Worm (Caenorhabditis elegans) whole organism, L4/young adult: Measurements from ENCODE around the gene asns-1.
A peak's percentile ranks its signal among the peaks of the same experiment; 100 is the strongest.
"Not testable (repeated sequence)": the region's sequence is repeated elsewhere in the genome, so short reads cannot be mapped to it uniquely, and the experiment has no call there.

Experiments used
- W03F9.2 ChIP-seq: fragments of 150-350 bp; optimal IDR thresholded peaks from 2 replicates; lab custom pipeline; 2014; ENCODE audit warnings: missing biosample characterization, missing genetic modification characterization
- dao-5 ChIP-seq: sonication (generic microtip); optimal IDR thresholded peaks from 2 replicates; lab custom pipeline; 2016; ENCODE audit warnings: missing genotype, missing genetic modification characterization, moderate library complexity, missing compliant biosample characterization
- him-1 ChIP-seq: sonication (generic microtip); optimal IDR thresholded peaks from 2 replicates; lab custom pipeline; 2016; ENCODE audit warnings: missing genotype, missing genetic modification reagents, missing genetic modification characterization, missing compliant biosample characterization

Gene asns-1

ce11 chrV:8533916-8534315, 12.1 kb upstream of the asns-1 start:
- TF ChIP-seq dao-5 (no peak), W03F9.2 (no peak), him-1 (no peak)

- TF ChIP-seq dao-5, W03F9.2, him-1: not testable (repeated sequence)
Observed at ce11 chrV:8534534-8535283, 11.3 kb upstream of the asns-1 start, which contains the start of the genes his-6 and his-5. his-6 (minus strand) TSS chrV:8534977. his-5 (plus strand) TSS chrV:8535214.

DNA sequence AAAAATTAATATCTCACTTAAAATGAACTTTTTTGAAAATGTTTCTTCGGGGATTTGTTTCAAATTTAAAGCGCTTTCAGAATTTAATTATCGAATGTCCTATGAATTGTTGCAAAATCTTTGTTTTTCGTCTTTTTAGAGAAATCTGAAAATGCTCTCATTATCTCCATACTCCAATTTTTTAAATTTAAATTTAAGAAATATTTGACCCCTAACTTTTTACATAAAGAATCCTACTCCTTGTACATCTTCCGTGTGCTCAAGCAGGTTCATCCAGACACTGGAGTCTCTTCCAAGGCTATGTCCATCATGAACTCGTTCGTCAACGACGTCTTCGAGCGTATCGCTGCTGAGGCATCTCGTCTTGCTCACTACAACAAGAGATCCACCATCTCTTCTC, 9.8 kb upstream of the asns-1 start, which contains the start of gene his-39:
Gene his-39, plus strand, starts transcription at position 301 of the 400 bp plus-strand sequence.
- TF ChIP-seq W03F9.2: no peak
- TF ChIP-seq dao-5: no peak
- TF ChIP-seq him-1: no peak

DNA sequence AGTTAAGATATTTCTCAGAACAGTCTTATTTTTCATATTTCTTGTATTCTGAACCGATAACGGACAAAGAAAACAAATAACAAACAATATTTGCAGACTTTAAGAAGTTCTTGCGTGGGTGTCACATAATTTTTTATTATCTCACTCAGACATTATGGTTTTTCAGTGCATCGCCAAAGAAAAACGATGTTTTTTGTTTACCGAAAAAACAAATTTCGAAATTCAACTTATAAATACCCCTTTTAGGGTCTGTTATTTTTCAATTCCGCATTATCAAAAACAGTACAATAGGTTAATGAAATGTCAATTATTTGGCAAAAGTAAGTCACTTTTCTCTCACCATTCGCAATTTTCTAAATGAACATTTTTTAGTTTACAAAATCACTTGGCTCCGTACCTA, 8.9 kb upstream of the asns-1 start, which contains the start of gene otpl-4:
Gene otpl-4, plus strand, starts transcription at position 301 of the 400 bp plus-strand sequence.
- TF ChIP-seq W03F9.2: no peak
- TF ChIP-seq him-1: no peak
- TF ChIP-seq dao-5: no peak

ce11 chrV:8548989-8549388, 3.0 kb downstream of the asns-1 start, which contains the start of gene stdh-4:
stdh-4 (plus strand) TSS chrV:8549289.
- TF ChIP-seq W03F9.2: no peak
- no peak for TF ChIP-seq dao-5
- TF ChIP-seq him-1: no peak

DNA sequence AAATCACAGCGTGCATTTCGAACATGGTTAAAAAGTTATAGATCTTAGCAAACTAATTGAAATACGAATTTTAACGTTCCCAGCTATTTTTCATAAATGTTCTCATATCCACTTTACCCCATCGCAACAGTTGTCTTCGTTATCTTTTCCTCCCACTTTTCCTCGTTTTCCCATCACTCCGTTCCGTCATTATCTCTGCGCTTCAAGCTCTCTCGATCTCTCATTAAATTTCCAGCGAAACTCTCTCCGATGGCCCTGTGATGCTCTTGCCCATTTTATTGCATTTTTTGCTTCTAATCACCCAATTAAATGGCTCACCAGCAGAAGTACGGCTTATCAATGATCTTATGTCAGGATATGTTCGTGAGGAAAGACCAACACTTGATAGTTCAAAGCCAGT, 6.5 kb downstream of the asns-1 start, which contains the start of gene acr-15:
Gene acr-15, plus strand, starts transcription at position 236 of the 400 bp plus-strand sequence.
- TF ChIP-seq W03F9.2: no peak
- no peak for TF ChIP-seq him-1
- no peak for TF ChIP-seq dao-5

ce11 chrV:8555955-8556354, 10.0 kb downstream of the asns-1 start:
- no peak for TF ChIP-seq him-1
- TF ChIP-seq dao-5: no peak
- no peak for TF ChIP-seq W03F9.2

DNA sequence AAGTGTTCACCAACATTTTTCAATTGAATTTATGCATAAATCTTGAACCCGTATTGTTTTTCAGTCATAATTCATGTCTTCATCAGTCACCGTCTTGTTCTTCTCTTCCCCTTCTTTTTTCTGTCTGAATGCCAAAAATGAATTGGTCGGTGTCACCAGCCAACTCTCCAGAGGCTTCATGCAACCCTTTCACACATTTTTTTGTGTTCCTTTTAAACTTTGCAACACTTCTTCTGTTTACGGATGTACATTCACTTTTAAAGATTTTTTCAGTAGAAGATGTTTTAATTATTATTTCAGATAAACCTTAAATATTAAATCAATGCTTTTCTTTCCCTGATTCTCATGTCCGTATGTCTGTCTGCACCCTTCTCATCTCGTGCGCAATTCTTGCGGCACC, 14.9 kb downstream of the asns-1 start, which contains the start of gene acr-16:
Gene acr-16, plus strand, starts transcription at position 301 of the 400 bp plus-strand sequence.
- no peak for TF ChIP-seq W03F9.2
- TF ChIP-seq dao-5: no peak
- TF ChIP-seq him-1: no peak

- TF ChIP-seq him-1 (no peak), dao-5 (no peak), W03F9.2 (no peak)
Observed at ce11 chrV:8565075-8565474, 19.1 kb downstream of the asns-1 start, which contains the start of gene F25G6.8. F25G6.8 (minus strand) TSS chrV:8565175.

DNA sequence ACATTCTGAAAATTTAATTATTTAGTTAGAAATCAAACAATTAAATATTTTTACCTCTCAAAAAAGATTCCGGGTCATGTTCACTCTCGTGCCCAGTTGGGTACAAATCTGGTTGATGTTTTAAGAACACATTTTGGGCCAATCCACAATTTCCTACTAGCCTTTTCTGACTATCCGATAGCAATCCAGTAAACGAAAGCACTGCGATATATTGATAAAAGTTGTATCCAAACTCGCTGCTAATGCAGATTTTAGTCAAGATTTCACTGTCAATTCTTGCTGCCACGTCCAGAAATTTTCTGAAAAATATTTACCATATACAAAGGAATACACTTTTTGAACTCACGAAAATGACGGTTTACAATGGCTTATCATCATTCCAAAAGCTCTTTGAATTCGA, 23.2 kb downstream of the asns-1 start:
- TF ChIP-seq him-1: no peak
- TF ChIP-seq W03F9.2: no peak
- no peak for TF ChIP-seq dao-5

- TF ChIP-seq him-1 (no peak), W03F9.2 (peak; percentile 70), dao-5 (no peak)
Observed at ce11 chrV:8569841-8570361, 23.9 kb downstream of the asns-1 start, which contains the start of the genes F25G6.9 and symk-1. F25G6.9 (minus strand) TSS chrV:8570000. symk-1 (plus strand) TSS chrV:8570311.

ce11 chrV:8574762-8575161, 28.8 kb downstream of the asns-1 start, which contains the start of gene F25G6.1:
F25G6.1 (plus strand) TSS chrV:8575062.
- not testable (repeated sequence) for TF ChIP-seq W03F9.2, him-1, dao-5

DNA sequence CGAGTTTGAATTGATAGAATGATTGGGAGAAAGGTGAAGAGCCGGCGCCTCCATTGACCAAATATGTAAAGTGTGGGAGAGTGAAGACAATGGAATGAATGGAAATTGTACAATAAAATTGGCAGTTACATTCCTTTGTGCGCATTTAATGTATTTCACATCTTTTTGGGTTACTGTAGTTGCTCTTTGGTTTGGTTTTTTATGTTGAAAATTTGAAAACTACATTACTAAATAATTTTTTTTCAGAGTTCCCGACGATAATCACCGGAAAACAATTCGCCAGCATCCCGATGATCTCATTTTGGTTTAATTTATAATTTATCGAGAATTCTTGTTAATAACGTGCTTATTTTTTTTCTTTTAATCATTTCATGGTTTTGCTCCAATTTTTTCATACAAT, 35.0 kb downstream of the asns-1 start, which contains the start of gene C10B5.1:
Gene C10B5.1, plus strand, starts transcription at position 301 of the 400 bp plus-strand sequence.
- no peak for TF ChIP-seq him-1
- TF ChIP-seq dao-5: no peak
- TF ChIP-seq W03F9.2: no peak

DNA sequence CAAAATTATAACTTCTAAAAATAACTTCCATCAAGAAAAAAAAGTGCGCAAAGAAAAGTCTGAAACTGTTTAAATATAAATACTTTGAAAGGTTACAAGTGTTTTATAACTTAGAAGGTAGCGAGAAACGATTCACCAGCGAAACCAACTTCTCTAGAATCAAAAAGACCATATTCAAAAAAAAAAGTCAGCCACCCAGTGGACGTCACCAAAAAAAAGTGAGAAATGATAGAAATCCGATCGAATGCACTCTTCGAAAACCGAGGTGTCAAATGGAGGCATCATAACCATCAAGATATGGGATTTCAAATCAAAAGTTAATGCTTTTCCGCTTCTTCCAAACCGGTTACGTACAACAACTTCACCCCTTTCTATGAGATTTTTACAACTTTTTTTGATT, 40.5 kb downstream of the asns-1 start:
- TF ChIP-seq W03F9.2: no peak
- no peak for TF ChIP-seq him-1
- no peak for TF ChIP-seq dao-5

DNA sequence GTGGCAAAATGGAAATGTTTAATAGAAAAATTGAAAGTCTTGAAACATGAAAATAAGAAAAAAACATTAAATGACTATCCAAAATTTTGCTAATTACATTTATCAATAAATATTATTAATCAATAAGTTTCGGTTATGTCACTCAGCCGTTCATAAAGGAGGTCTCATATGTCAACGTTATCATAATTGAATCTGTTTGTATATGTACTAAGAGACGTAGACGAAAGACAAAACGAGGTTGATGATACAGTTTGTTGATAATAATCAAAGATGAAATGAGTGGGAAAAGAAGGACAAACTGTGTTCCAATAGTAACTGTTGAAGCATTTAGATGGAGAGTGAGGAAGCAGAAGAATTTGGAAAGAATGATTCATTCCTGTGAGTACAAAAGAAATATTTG, 40.9 kb downstream of the asns-1 start:
- TF ChIP-seq him-1: no peak
- TF ChIP-seq dao-5: no peak
- no peak for TF ChIP-seq W03F9.2

ce11 chrV:8588079-8588478, 42.1 kb downstream of the asns-1 start, which contains the start of gene C10B5.3:
C10B5.3 (minus strand) TSS chrV:8588179.
- TF ChIP-seq him-1 (no peak), W03F9.2 (no peak), dao-5 (no peak)
